Fruit fly (Drosophila melanogaster) whole organism, pupa: ENCODE measurements around the gene CG7130.
A peak's percentile ranks its signal among the peaks of the same experiment; 100 is the strongest.

Experiments
- CG10348 ChIP-seq: fragments of 200-800 bp; sonication (Bioruptor generic); IDR thresholded peaks from 2 replicates; pipeline ENCODE4 v1.3.6; 2022; ENCODE audit warnings: missing biosample characterization, missing genetic modification characterization
- CG12605 ChIP-seq: fragments of 200-800 bp; sonication (Bioruptor generic); IDR thresholded peaks from 2 replicates; pipeline ENCODE4 v1.3.6; 2022; ENCODE audit warnings: missing biosample characterization, missing genetic modification characterization
- CG13204 ChIP-seq: fragments of 200-800 bp; sonication (Bioruptor generic); optimal IDR thresholded peaks from 2 replicates; lab custom pipeline; 2018; ENCODE audit warnings: missing biosample characterization, mild to moderate bottlenecking, missing genetic modification characterization, moderate library complexity
- CG14655 ChIP-seq: fragments of 200-800 bp; sonication (Bioruptor generic); optimal IDR thresholded peaks from 3 replicates; lab custom pipeline; 2017; ENCODE audit warnings: mild to moderate bottlenecking, missing biosample characterization, missing genetic modification reagents, missing genetic modification characterization
- CG15710 ChIP-seq: fragments of 200-800 bp; sonication (Bioruptor generic); optimal IDR thresholded peaks from 2 replicates; lab custom pipeline; 2018; ENCODE audit warnings: missing biosample characterization, mild to moderate bottlenecking, missing genetic modification characterization, moderate library complexity
- CG17806 ChIP-seq: fragments of 200-800 bp; sonication (Bioruptor generic); optimal IDR thresholded peaks from 2 replicates; lab custom pipeline; 2018; ENCODE audit warnings: missing biosample characterization, mild to moderate bottlenecking, missing genetic modification characterization, moderate library complexity
- CG32121 ChIP-seq: fragments of 200-800 bp; sonication (Bioruptor generic); IDR thresholded peaks from 2 replicates; pipeline ENCODE4 v1.3.6; 2022; ENCODE audit warnings: missing biosample characterization, missing genetic modification characterization
- CG34367 ChIP-seq: fragments of 200-800 bp; sonication (Bioruptor generic); optimal IDR thresholded peaks from 2 replicates; lab custom pipeline; 2018; ENCODE audit warnings: missing biosample characterization, mild to moderate bottlenecking, missing genetic modification characterization
- CG4496 ChIP-seq: fragments of 200-800 bp; sonication (Bioruptor generic); IDR thresholded peaks from 3 replicates; pipeline ENCODE4 v1.3.6; 2022; ENCODE audit warnings: missing biosample characterization, missing genetic modification characterization
- CG8159 ChIP-seq: fragments of 200-800 bp; sonication (Bioruptor generic); optimal IDR thresholded peaks from 3 replicates; lab custom pipeline; 2018; ENCODE audit warnings: missing biosample characterization, mild to moderate bottlenecking, missing genetic modification characterization, moderate library complexity
- CG8301 ChIP-seq: fragments of 200-800 bp; sonication (Bioruptor generic); optimal IDR thresholded peaks from 2 replicates; lab custom pipeline; 2018; ENCODE audit warnings: missing biosample characterization, mild to moderate bottlenecking, missing genetic modification characterization
- CG9948 ChIP-seq: fragments of 200-800 bp; sonication (Bioruptor generic); optimal IDR thresholded peaks from 2 replicates; lab custom pipeline; 2018; ENCODE audit warnings: missing biosample characterization, mild to moderate bottlenecking, missing genetic modification characterization, moderate library complexity
- D1 ChIP-seq: fragments of 200-800 bp; sonication (Bioruptor generic); optimal IDR thresholded peaks from 2 replicates; lab custom pipeline; 2018; ENCODE audit warnings: missing biosample characterization, mild to moderate bottlenecking, missing genetic modification characterization, moderate library complexity
- EcR ChIP-seq: fragments of 200-800 bp; sonication (Bioruptor generic); optimal IDR thresholded peaks from 3 replicates; lab custom pipeline; 2019; ENCODE audit warnings: missing biosample characterization, missing genetic modification characterization, mild to moderate bottlenecking, moderate library complexity, missing genetic modification reagents
- Ets98B ChIP-seq: fragments of 200-800 bp; sonication (Bioruptor generic); IDR thresholded peaks from 2 replicates; pipeline ENCODE4 v1.3.6; 2022; ENCODE audit warnings: missing biosample characterization, missing genetic modification characterization
- Pif1A ChIP-seq: fragments of 200-800 bp; sonication (Bioruptor generic); optimal IDR thresholded peaks from 3 replicates; lab custom pipeline; 2016; ENCODE audit warnings: missing biosample characterization, missing genetic modification characterization
- Pif1B ChIP-seq: fragments of 200-800 bp; sonication (Bioruptor generic); optimal IDR thresholded peaks from 3 replicates; lab custom pipeline; 2016; ENCODE audit warnings: missing biosample characterization, missing genetic modification characterization
- Snoo ChIP-seq: fragments of 200-800 bp; sonication (Bioruptor generic); optimal IDR thresholded peaks from 3 replicates; lab custom pipeline; 2017; ENCODE audit warnings: missing biosample characterization, mild to moderate bottlenecking, missing genetic modification characterization, inconsistent platforms
- fd96Ca ChIP-seq: fragments of 200-800 bp; sonication (Bioruptor generic); IDR thresholded peaks from 3 replicates; pipeline ENCODE4 v1.3.6; 2022; ENCODE audit warnings: missing biosample characterization, missing genetic modification characterization
- gl ChIP-seq: fragments of 200-800 bp; sonication (Bioruptor generic); optimal IDR thresholded peaks from 2 replicates; lab custom pipeline; 2018; ENCODE audit warnings: missing biosample characterization, mild to moderate bottlenecking, missing genetic modification characterization
- rn ChIP-seq: fragments of 200-800 bp; sonication (Bioruptor generic); IDR thresholded peaks from 2 replicates; pipeline ENCODE4 v1.3.6; 2022; ENCODE audit warnings: missing biosample characterization, missing genetic modification characterization

The CG7130 gene

dm6 chr3L:22075706-22076398 lies at the start of gene CG7130, which contains the start of gene RpLP0:
CG7130 (minus strand) TSS chr3L:22075756.
RpLP0 (plus strand) TSS chr3L:22075867.
- TF ChIP-seq D1 (no peak), CG14655 (GFP tag; lab: Kevin White, UChicago) (no peak), gl (tag; lab: Kevin White, UChicago) (peak; percentile 69), CG15710 (tag; lab: Kevin White, UChicago) (peak; percentile 71), CG9948 (peak; percentile 27), CG8301 (tag; lab: Kevin White, UChicago) (peak; percentile 35), CG12605 (GFP tag; lab: Robert Waterston, UW) (no peak), fd96Ca (GFP tag; lab: Robert Waterston, UW) (0 out of 3 replicates have a peak, but pooled peaks have one; percentile 35), CG32121 (peak; percentile 35; the same call in 1 of the 2 replicates), CG34367 (peak; percentile 79), CG13204 (peak; percentile 63), CG17806 (peak; percentile 41), Snoo (peak; percentile 94), rn (GFP tag; lab: Robert Waterston, UW) (peak; percentile 60), EcR (GFP tag; lab: Kevin White, UChicago) (no peak), Ets98B (GFP tag; lab: Robert Waterston, UW) (peak; percentile 49), CG8159 (tag; lab: Kevin White, UChicago) (peak; percentile 54), CG4496 (GFP tag; lab: Robert Waterston, UW) (peak; percentile 89), CG10348 (GFP tag; lab: Robert Waterston, UW) (no peak), Pif1A (GFP tag; lab: Kevin White, UChicago) (peak; percentile 84), Pif1B (GFP tag; lab: Kevin White, UChicago) (peak; percentile 70)

DNA sequence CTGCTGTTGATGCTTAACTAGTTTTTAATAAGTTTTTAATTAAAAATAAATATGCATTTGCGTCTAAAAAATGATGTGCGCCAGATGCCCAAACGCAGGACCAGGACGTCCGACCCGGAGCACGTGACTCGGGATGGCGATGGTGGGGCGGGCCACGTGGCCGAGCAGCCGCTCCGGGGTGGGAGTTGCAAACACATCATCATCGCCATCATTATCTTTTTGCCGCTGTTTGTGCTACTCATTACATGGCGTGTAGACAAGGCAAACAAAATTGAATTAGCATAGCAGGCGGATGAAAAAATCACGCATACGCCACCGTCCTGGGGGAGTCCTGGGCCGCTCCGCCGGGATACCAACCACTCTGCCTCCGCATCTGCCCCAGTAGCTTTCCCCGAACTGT lies 37.6 kb upstream of the CG7130 start:
- no peak for TF ChIP-seq CG9948
- TF ChIP-seq D1, result no peak
- no peak for TF ChIP-seq Pif1A (GFP tag; lab: Kevin White, UChicago)

DNA sequence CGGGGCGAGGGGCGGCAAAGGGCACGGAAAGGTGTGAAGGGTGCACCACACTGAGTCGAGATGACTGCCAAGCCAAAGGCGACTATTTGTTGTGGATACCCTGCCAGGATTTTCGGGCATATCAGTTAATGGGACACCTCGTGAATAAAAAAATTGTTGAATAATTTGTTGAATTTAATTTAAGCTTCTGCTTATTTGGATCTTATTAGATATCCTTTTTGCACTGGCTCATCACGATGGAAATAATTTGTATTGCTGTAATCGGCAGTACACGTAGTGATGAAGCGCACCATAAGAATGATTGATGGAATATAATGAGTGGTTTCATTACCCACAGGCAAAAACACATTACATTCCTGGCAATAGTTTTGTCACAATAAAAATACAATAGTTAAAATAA lies 34.3 kb upstream of the CG7130 start:
- TF ChIP-seq Snoo, result no peak
- TF ChIP-seq gl (tag; lab: Kevin White, UChicago), result no peak
- no peak for TF ChIP-seq Pif1B (GFP tag; lab: Kevin White, UChicago)
- TF ChIP-seq Ets98B (GFP tag; lab: Robert Waterston, UW), result no peak
- TF ChIP-seq CG8159 (tag; lab: Kevin White, UChicago), result peak; percentile 10

DNA sequence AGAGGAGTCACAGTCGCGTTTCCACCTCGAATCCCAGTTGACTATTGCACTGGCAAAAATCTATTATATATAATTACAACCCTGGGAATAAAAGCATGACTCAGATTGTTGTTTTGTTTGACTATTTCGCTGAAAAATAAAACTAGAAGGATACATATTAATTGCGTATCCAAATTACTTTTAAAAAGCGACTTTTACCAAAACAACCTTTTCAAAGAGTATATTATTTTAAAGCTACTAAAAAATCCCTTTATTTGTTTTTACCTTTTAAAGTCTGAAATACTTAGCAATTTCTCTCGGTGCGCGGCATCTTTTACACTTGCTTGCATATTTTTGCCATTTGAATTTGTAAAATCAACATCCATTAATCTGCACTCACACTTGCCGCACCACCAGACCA lies 31.1 kb upstream of the CG7130 start:
- TF ChIP-seq CG14655 (GFP tag; lab: Kevin White, UChicago), result peak; percentile 79
- TF ChIP-seq Snoo, result no peak
- peak; percentile 55 for TF ChIP-seq CG9948
- peak; percentile 47 for TF ChIP-seq CG8159 (tag; lab: Kevin White, UChicago)
- peak; percentile 35 for TF ChIP-seq CG17806
- no peak for TF ChIP-seq fd96Ca (GFP tag; lab: Robert Waterston, UW)
- no peak; the same call in 1 of the 2 replicates for TF ChIP-seq CG32121
- peak; percentile 28 for TF ChIP-seq CG15710 (tag; lab: Kevin White, UChicago)
- no peak for TF ChIP-seq gl (tag; lab: Kevin White, UChicago)
- TF ChIP-seq CG8301 (tag; lab: Kevin White, UChicago), result peak; percentile 68
- no peak for TF ChIP-seq CG12605 (GFP tag; lab: Robert Waterston, UW)
- TF ChIP-seq EcR (GFP tag; lab: Kevin White, UChicago), result no peak
- TF ChIP-seq Pif1A (GFP tag; lab: Kevin White, UChicago), result peak; percentile 15
- TF ChIP-seq Ets98B (GFP tag; lab: Robert Waterston, UW), result peak; percentile 16; the same call in 1 of the 2 replicates
- TF ChIP-seq CG34367, result peak; percentile 22

DNA sequence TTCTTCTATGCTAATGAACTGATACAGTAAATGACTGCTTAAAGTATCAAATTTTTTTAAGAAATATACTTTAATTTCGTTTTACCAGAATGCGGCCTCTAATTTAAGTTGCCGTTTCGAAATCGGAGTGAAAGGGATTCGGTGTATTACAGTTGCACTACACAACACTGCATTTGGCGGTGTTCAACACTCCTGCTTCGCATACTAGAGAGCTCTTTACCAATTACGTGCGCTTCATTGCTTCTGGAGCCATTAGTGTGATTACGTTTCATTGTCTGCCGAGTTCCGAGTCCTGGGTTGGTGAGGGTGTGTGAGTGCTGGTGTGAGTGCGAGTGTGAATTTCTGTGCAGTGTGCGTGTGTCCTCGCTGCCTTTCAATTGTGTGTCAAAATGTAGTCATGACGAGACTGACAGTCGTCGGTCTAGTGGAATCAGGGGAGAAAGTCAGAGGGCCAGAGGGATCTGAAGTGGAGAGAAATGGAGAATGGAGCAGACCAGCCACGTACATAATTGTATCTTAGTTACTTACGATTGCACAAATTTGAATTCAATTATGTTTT lies 18.8 kb upstream of the CG7130 start:
- TF ChIP-seq CG4496 (GFP tag; lab: Robert Waterston, UW), result no peak
- no peak for TF ChIP-seq CG12605 (GFP tag; lab: Robert Waterston, UW)
- TF ChIP-seq CG17806, result no peak
- no peak for TF ChIP-seq CG9948
- TF ChIP-seq rn (GFP tag; lab: Robert Waterston, UW), result no peak
- TF ChIP-seq Pif1B (GFP tag; lab: Kevin White, UChicago), result no peak
- TF ChIP-seq CG14655 (GFP tag; lab: Kevin White, UChicago), result no peak
- no peak for TF ChIP-seq gl (tag; lab: Kevin White, UChicago)
- TF ChIP-seq CG32121, result no peak
- no peak for TF ChIP-seq Ets98B (GFP tag; lab: Robert Waterston, UW)
- TF ChIP-seq Pif1A (GFP tag; lab: Kevin White, UChicago), result no peak
- no peak for TF ChIP-seq CG34367
- TF ChIP-seq D1, result no peak
- no peak for TF ChIP-seq fd96Ca (GFP tag; lab: Robert Waterston, UW)

dm6 chr3L:22091339-22091738 lies 15.8 kb upstream of the CG7130 start:
- peak; percentile 34 for TF ChIP-seq CG14655 (GFP tag; lab: Kevin White, UChicago)
- no peak for TF ChIP-seq D1
- peak; percentile 6 for TF ChIP-seq CG8159 (tag; lab: Kevin White, UChicago)
- TF ChIP-seq, all 21 proteins: peak for 2
